Worm (Caenorhabditis elegans) whole organism, mixed stage, embryonic: ENCODE results near the gene bath-3.

Experiments
- ceh-83 ChIP-seq: fragments of 200-800 bp; sonication (Bioruptor generic); optimal IDR thresholded peaks from 2 replicates; lab custom pipeline; 2018; ENCODE audit warnings: mild to moderate bottlenecking, missing genetic modification characterization, missing compliant biosample characterization
- elt-1 ChIP-seq: sonication (generic microtip); optimal IDR thresholded peaks from 2 replicates; lab custom pipeline; 2017; ENCODE audit warnings: missing genetic modification characterization, mild to moderate bottlenecking, missing compliant biosample characterization, antibody characterized with exemption, moderate library complexity, borderline replicate concordance; ENCODE audit not compliant: insufficient read depth
- elt-3 ChIP-seq: fragments of 150-350 bp; optimal IDR thresholded peaks from 2 replicates; lab custom pipeline; 2014; ENCODE audit warnings: missing biosample characterization, missing genetic modification characterization
- nhr-76 ChIP-seq: sonication (generic microtip); optimal IDR thresholded peaks from 2 replicates; lab custom pipeline; 2017; ENCODE audit warnings: missing biosample characterization, missing genetic modification characterization

ce11 chrII:2033286-2033685, 3.0 kb upstream of the bath-3 start, which contains the start of gene F59H6.14:
- TF ChIP-seq elt-3 (no peak), nhr-76 (no peak), elt-1 (tag; lab: Kevin White, UChicago) (no peak), ceh-83 (GFP tag; lab: Kevin White, UChicago) (no peak)
